Worm (Caenorhabditis elegans) whole organism, L4 larva: Measurements from ENCODE around the gene mrps-12.

Experiments used
- arid-1 ChIP-seq: fragments of 200-800 bp; sonication (Bioruptor generic); conservative IDR thresholded peaks from 2 replicates; pipeline ENCODE4 v1.3.6; 2022; ENCODE audit warnings: missing genetic modification reagents, missing genetic modification characterization, missing compliant biosample characterization
- daf-8 ChIP-seq: fragments of 200-800 bp; sonication (Bioruptor generic); IDR thresholded peaks from 2 replicates; pipeline ENCODE4 v1.3.6; 2022; ENCODE audit warnings: missing genetic modification characterization, missing compliant biosample characterization
- dmd-9 ChIP-seq: fragments of 200-800 bp; sonication (Bioruptor generic); IDR thresholded peaks from 2 replicates; pipeline ENCODE4 v1.3.6; 2022; ENCODE audit warnings: missing genetic modification reagents, missing genetic modification characterization, missing compliant biosample characterization
- mep-1 ChIP-seq: fragments of 150-350 bp; sonication (generic microtip); optimal IDR thresholded peaks from 3 replicates; lab custom pipeline; 2014; ENCODE audit warnings: missing biosample characterization, missing genetic modification characterization
- nhr-42 ChIP-seq: fragments of 200-800 bp; sonication (Bioruptor generic); IDR thresholded peaks from 2 replicates; pipeline ENCODE4 v1.3.6; 2022; ENCODE audit warnings: missing genetic modification characterization, missing compliant biosample characterization
- nhr-6 ChIP-seq: fragments of 150-350 bp; optimal IDR thresholded peaks from 2 replicates; lab custom pipeline; 2014; ENCODE audit warnings: missing biosample characterization, missing genetic modification characterization
- unc-62 ChIP-seq, 3 experiments: fragments of 150-350 bp in 1 of 3; sonication (generic microtip); optimal IDR thresholded peaks in 2 of 3; peaks in 1 of 3; 1 replicate in 1 of 3; 2 replicates in 2 of 3; lab custom pipeline; 2014 to 2017; ENCODE audit warnings: missing biosample characterization in 3 of 3, missing genetic modification characterization in 3 of 3, missing genetic modification reagents in 3 of 3, missing genotype in 1 of 3

mrps-12 gene

DNA sequence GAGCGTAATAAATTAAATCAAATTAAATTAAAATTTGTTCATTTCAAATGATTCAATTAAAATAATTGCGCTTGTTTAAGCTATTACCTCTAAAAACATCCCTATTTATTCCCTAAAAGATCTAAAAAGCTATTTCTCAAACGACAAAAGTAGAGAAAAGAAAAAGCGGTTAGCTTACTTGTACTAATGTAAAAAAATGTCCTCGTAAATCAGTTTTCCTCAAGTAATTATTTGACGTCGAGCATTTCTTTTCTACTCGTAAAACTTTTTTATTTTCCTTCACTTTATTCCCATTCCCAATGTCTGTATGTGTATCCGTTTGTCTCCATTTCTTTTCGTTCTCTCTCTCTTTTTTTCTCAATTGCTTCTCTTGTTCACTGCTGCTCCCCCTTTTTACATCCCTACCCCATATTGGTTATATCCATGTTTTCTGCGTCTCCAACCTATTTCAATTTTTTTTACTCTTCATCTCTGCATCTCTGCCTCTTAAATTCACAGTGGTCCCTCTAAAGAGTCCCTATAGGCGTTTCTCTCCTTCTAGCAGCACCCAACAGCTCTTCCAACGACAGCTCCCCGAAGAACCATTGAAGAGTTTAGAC lies 41.3 kb downstream of the mrps-12 start, which contains the start of gene unc-80 (continued):
- no peak for TF ChIP-seq dmd-9 (GFP tag; lab: Robert Waterston, UW)
- no peak for TF ChIP-seq arid-1 (GFP tag; lab: Robert Waterston, UW)
- peak; percentile 71 for TF ChIP-seq mep-1
- TF ChIP-seq nhr-6 (tag; lab: Kevin White, UChicago), result no peak
- TF ChIP-seq unc-62 (GFP tag; optimal IDR thresholded peaks at IDR 0.05 in 1 of 2; lab: Kevin White, UChicago), result peak in 1 of 2 experiments; percentile 89
- no peak for TF ChIP-seq unc-62 (tag; optimal IDR thresholded peaks at IDR 0.05; lab: Kevin White, UChicago)
- no peak for TF ChIP-seq daf-8 (GFP tag; lab: Robert Waterston, UW)
- no peak for TF ChIP-seq nhr-42 (GFP tag; lab: Robert Waterston, UW)
